Fruit fly (Drosophila melanogaster): ENCODE results near the gene Argk2.
A peak's percentile ranks its signal among the peaks of the same experiment; 100 is the strongest.

Gene Argk2

DNA sequence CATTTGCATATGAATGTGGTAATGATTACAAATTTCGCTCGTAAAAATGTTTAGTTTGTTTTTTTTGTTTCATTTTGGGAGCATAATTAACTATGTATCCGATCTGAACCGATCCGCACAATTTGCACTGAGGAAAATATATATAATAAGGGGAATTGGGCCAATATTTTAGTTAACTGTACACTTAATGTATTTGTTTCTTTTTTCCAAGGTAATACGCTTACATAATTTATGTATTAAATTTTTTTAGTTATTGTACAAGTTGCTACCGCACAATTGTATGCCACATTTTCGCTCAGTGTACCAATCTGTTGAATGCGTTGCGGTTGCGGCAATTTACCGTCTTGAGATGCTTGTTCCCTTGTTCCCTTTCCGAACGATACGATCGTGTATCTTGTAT, 21.6 kb upstream of the Argk2 start (continued):
- TF ChIP-seq Ssrp (tag; optimal IDR thresholded peaks at IDR 0.05) = peak; percentile 78
- TF ChIP-seq CG12104 (GFP tag; optimal IDR thresholded peaks at IDR 0.05) = peak; percentile 74
- TF ChIP-seq ems (GFP tag; optimal IDR thresholded peaks at IDR 0.05) = peak; percentile 67
- TF ChIP-seq usp (GFP tag; optimal IDR thresholded peaks at IDR 0.05) = no peak
- TF ChIP-seq tll (GFP tag; optimal IDR thresholded peaks at IDR 0.05) = no peak
- TF ChIP-seq bowl (GFP tag; IDR thresholded peaks at IDR 0.05) = peak; percentile 77
- peak; percentile 78 for TF ChIP-seq CG7556 (GFP tag; optimal IDR thresholded peaks at IDR 0.05)
- TF ChIP-seq ttk (GFP tag; IDR thresholded peaks at IDR 0.05) = peak; percentile 87
- TF ChIP-seq CG18262 (tag; optimal IDR thresholded peaks at IDR 0.05) = peak; percentile 86
- peak; percentile 75; the same call in 2 of the 3 replicates for TF ChIP-seq Dbx (GFP tag; IDR thresholded peaks at IDR 0.05)
- TF ChIP-seq CG12236 (GFP tag; optimal IDR thresholded peaks at IDR 0.05) = peak; percentile 78
- peak; percentile 76; the same call in 2 of the 3 replicates for TF ChIP-seq CG11560 (tag; IDR thresholded peaks at IDR 0.05)
- TF ChIP-seq toy (GFP tag; IDR thresholded peaks at IDR 0.05) = peak; percentile 53; the same call in 1 of the 2 replicates
- no peak for TF ChIP-seq D (optimal IDR thresholded peaks at IDR 0.05)
- TF ChIP-seq D (GFP tag; optimal IDR thresholded peaks at IDR 0.05) = peak; percentile 78
- TF ChIP-seq CG6175 (GFP tag; IDR thresholded peaks at IDR 0.05) = peak; percentile 59; the same call in 1 of the 3 replicates
- TF ChIP-seq CG34422 (GFP tag; IDR thresholded peaks at IDR 0.05) = peak; percentile 92
- TF ChIP-seq Elba2 (GFP tag; optimal IDR thresholded peaks at IDR 0.05) = peak; percentile 19
- TF ChIP-seq fd3F (GFP tag; optimal IDR thresholded peaks at IDR 0.05) = peak; percentile 64
- peak; percentile 77 for TF ChIP-seq CG18599 (GFP tag; optimal IDR thresholded peaks at IDR 0.05)
- peak; percentile 34 for TF ChIP-seq CG17912 (GFP tag; optimal IDR thresholded peaks at IDR 0.05)
- TF ChIP-seq CG1529 (GFP tag; optimal IDR thresholded peaks at IDR 0.05) = peak; percentile 74
- peak; percentile 94 for TF ChIP-seq HLH3B (GFP tag; IDR thresholded peaks at IDR 0.05)
- peak; percentile 78 for TF ChIP-seq CG1233 (GFP tag; optimal IDR thresholded peaks at IDR 0.05)
- TF ChIP-seq Ptx1 (GFP tag; IDR thresholded peaks at IDR 0.05) = peak; percentile 94
- peak; percentile 43 for TF ChIP-seq CG17802 (tag; optimal IDR thresholded peaks at IDR 0.05)
- no peak for TF ChIP-seq CG15479 (GFP tag; optimal IDR thresholded peaks at IDR 0.05)
- peak; percentile 38 for TF ChIP-seq Lhr (GFP tag; optimal IDR thresholded peaks at IDR 0.05)
- peak; percentile 89 for TF ChIP-seq nmo (GFP tag; optimal IDR thresholded peaks at IDR 0.05)
- TF ChIP-seq psq (GFP tag; optimal IDR thresholded peaks at IDR 0.05) = peak; percentile 39
- peak; percentile 84 for TF ChIP-seq B-H1 (GFP tag; IDR thresholded peaks at IDR 0.05)
- TF ChIP-seq CG3726 (GFP tag; IDR thresholded peaks at IDR 0.05) = peak; percentile 86
- TF ChIP-seq pzg (GFP tag; optimal IDR thresholded peaks at IDR 0.05) = no peak
- TF ChIP-seq CG5180 (GFP tag; optimal IDR thresholded peaks at IDR 0.05) = peak; percentile 74
- TF ChIP-seq Asciz (GFP tag; optimal IDR thresholded peaks at IDR 0.05) = peak; percentile 84
- TF ChIP-seq ase (GFP tag; IDR thresholded peaks at IDR 0.05) = peak; percentile 92
- TF ChIP-seq Camta (GFP tag; optimal IDR thresholded peaks at IDR 0.05) = peak; percentile 87
- TF ChIP-seq CG30431 (GFP tag; optimal IDR thresholded peaks at IDR 0.05) = peak; percentile 59
- TF ChIP-seq tin (GFP tag; optimal IDR thresholded peaks at IDR 0.05) = peak; percentile 82
- TF ChIP-seq ssp (GFP tag; IDR thresholded peaks at IDR 0.05) = peak; percentile 81
- TF ChIP-seq gem (tag; optimal IDR thresholded peaks at IDR 0.05) = peak; percentile 93
- peak; percentile 26 for TF ChIP-seq Nf-YC (tag; optimal IDR thresholded peaks at IDR 0.05)
- peak; percentile 40 for TF ChIP-seq CG7987 (GFP tag; optimal IDR thresholded peaks at IDR 0.05)
- TF ChIP-seq CG14014 (GFP tag; IDR thresholded peaks at IDR 0.05) = peak; percentile 88
- TF ChIP-seq bab2 (GFP tag; optimal IDR thresholded peaks at IDR 0.05) = peak; percentile 83
- peak; percentile 89 for TF ChIP-seq CG13424 (tag; optimal IDR thresholded peaks at IDR 0.05)
- peak; percentile 88 for TF ChIP-seq CoRest (tag; optimal IDR thresholded peaks at IDR 0.05)
- TF ChIP-seq Gug (GFP tag; IDR thresholded peaks at IDR 0.05) = peak; percentile 80
- no peak for TF ChIP-seq h (optimal IDR thresholded peaks at IDR 0.05)
- TF ChIP-seq Med (GFP tag) = peak; percentile 96
- TF ChIP-seq exex (tag; optimal IDR thresholded peaks at IDR 0.05) = peak; percentile 15
